Fruit fly (Drosophila melanogaster) whole organism, wandering third instar larva: Measurements from ENCODE around the gene CG5618.
A peak's percentile ranks its signal among the peaks of the same experiment; 100 is the strongest.

Experiments
- Dfd ChIP-seq: fragments of >200 bp; optimal IDR thresholded peaks from 2 replicates; lab custom pipeline; 2017; ENCODE audit warnings: missing biosample characterization, missing genetic modification characterization
- OdsH ChIP-seq: fragments of 200-800 bp; sonication (Bioruptor generic); optimal IDR thresholded peaks from 2 replicates; lab custom pipeline; 2016; ENCODE audit warnings: missing biosample characterization, mild to moderate bottlenecking, missing genetic modification characterization
- h ChIP-seq: fragments of 200-800 bp; sonication (Bioruptor generic); optimal IDR thresholded peaks from 3 replicates; lab custom pipeline; 2016; ENCODE audit warnings: missing biosample characterization, mild to moderate bottlenecking, missing genetic modification characterization
- rgr ChIP-seq: fragments of 200-800 bp; sonication (Bioruptor generic); optimal IDR thresholded peaks from 3 replicates; lab custom pipeline; 2016; ENCODE audit warnings: missing biosample characterization, mild to moderate bottlenecking, missing genetic modification characterization

- TF ChIP-seq OdsH (GFP tag; lab: Kevin White, UChicago), result peak; percentile 22
- TF ChIP-seq h, result peak; percentile 61
- TF ChIP-seq Dfd, result no peak
- peak; percentile 72 for TF ChIP-seq rgr
These were observed 39.8 kb upstream of the CG5618 start, which contains the start of gene alphaSnap for dm6 chr3L:20313469-20313868.
